Worm (Caenorhabditis elegans): ENCODE data around the gene srx-3.
A peak's percentile ranks its signal among the peaks of the same experiment; 100 is the strongest.

The srx-3 gene

ce11 chrV:8966086-8966485, 39.3 kb upstream of the srx-3 start, which contains the start of gene nhr-219:
Gene nhr-219, minus strand, starts transcription at chrV:8966186.
- TF ChIP-seq ceh-100 (GFP tag; IDR thresholded peaks at IDR 0.05) = no peak
- no peak for TF ChIP-seq ceh-40 (GFP tag; IDR thresholded peaks at IDR 0.05)

DNA sequence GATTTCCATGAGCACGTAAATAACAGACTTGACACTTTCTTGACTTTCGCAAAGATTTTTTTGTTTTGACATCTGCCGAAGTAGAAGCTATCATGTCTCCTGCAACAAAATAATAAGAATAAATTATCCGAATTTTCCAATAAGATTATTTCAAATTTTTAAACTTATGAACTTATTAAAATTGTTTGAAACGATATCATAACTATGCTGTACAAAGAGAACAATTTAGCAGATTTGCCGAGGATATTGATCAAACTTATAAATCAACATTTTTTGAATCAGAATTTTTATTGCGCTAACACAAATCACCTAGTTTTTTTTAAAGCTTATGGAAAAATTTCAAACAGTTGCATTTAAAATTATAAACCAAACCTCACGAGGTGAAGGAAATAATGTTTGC, 33.1 kb upstream of the srx-3 start, which contains the start of gene nhr-195:
nhr-195 (minus strand) TSS at position 101 of the 400 bp plus-strand sequence.
- TF ChIP-seq ZK185.1 (tag; optimal IDR thresholded peaks at IDR 0.05; ENCODE audit: poor library complexity, severe bottlenecking) (no peak), madf-6 (GFP tag; IDR thresholded peaks at IDR 0.05) (no peak), lin-54 (GFP tag; optimal IDR thresholded peaks at IDR 0.05) (no peak), ztf-28 (GFP tag; IDR thresholded peaks at IDR 0.05) (no peak), hmg-1.2 (GFP tag; IDR thresholded peaks at IDR 0.05) (no peak), ceh-100 (GFP tag; IDR thresholded peaks at IDR 0.05) (no peak), F22D6.2 (tag; optimal IDR thresholded peaks at IDR 0.05) (no peak), C17E4.6 (GFP tag; IDR thresholded peaks at IDR 0.05) (no peak), hmg-20 (GFP tag; IDR thresholded peaks at IDR 0.05) (no peak), ccch-3 (GFP tag; optimal IDR thresholded peaks at IDR 0.05) (no peak), egl-18 (GFP tag; IDR thresholded peaks at IDR 0.05) (no peak), efl-1 (GFP tag; optimal IDR thresholded peaks at IDR 0.05) (no peak), Y53F4B.3 (GFP tag; IDR thresholded peaks at IDR 0.05) (no peak), ekl-4 (GFP tag; IDR thresholded peaks at IDR 0.05) (no peak), Y56A3A.18 (GFP tag; IDR thresholded peaks at IDR 0.05) (no peak), ceh-27 (GFP tag; optimal IDR thresholded peaks at IDR 0.05) (no peak), unc-62 (GFP tag; optimal IDR thresholded peaks at IDR 0.05) (no peak), Y95B8A.8 (GFP tag; IDR thresholded peaks at IDR 0.05) (no peak), nhr-90 (tag; optimal IDR thresholded peaks at IDR 0.05) (no peak), ztf-26 (tag; optimal IDR thresholded peaks at IDR 0.05) (no peak)

- TF ChIP-seq nhr-80 (tag; optimal IDR thresholded peaks at IDR 0.05) (peak; percentile 63), F57A8.1 (GFP tag; optimal IDR thresholded peaks at IDR 0.05) (no peak)
These were observed 30.4 kb upstream of the srx-3 start, which contains the start of gene nhr-143 for ce11 chrV:8974889-8975422. Gene nhr-143, minus strand, starts transcription at chrV:8974939.

DNA sequence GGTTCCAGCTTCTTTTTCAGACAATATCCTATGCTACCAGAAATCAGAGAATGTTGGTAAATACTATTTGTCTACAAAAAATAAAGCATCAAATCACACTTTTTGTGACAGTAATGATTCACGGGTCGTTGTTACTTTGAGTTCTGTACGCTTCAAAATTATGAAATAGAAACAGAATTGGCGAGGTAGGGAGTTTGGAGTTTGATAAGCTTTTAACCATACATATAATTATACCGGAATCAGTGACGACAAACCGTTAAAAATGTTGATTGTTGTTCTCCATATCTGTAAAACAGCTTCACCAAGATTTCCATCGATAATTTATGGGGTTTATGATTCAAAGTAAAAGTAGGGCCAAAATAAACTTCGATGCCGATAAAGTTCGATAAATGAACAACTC, 27.4 kb upstream of the srx-3 start:
- no peak for TF ChIP-seq Y79H2A.3 (GFP tag; conservative IDR thresholded peaks at IDR 0.05)
- no peak for TF ChIP-seq let-526 (GFP tag; IDR thresholded peaks at IDR 0.05)
- TF ChIP-seq tlf-1 (GFP tag; optimal IDR thresholded peaks at IDR 0.05) = no peak
- no peak for TF ChIP-seq nhr-179 (tag; optimal IDR thresholded peaks at IDR 0.05)
- TF ChIP-seq let-607 (tag; optimal IDR thresholded peaks at IDR 0.05) = no peak
- TF ChIP-seq cebp-1 (GFP tag; IDR thresholded peaks at IDR 0.05) = peak; percentile 34; the same call in 1 of the 2 replicates
- TF ChIP-seq cebp-1 (tag; optimal IDR thresholded peaks at IDR 0.05) = no peak
- TF ChIP-seq D2030.7 (GFP tag; IDR thresholded peaks at IDR 0.05) = no peak

ce11 chrV:8980845-8981244, 24.5 kb upstream of the srx-3 start, which contains the start of gene str-84:
Gene str-84, minus strand, starts transcription at chrV:8980945.
- TF ChIP-seq lin-35 (GFP tag; optimal IDR thresholded peaks at IDR 0.05) = no peak
- no peak for TF ChIP-seq ztf-28 (GFP tag; IDR thresholded peaks at IDR 0.05)
- no peak for TF ChIP-seq dox-1 (GFP tag; IDR thresholded peaks at IDR 0.05)
- no peak for TF ChIP-seq xnd-1 (tag; optimal IDR thresholded peaks at IDR 0.05)
- no peak for TF ChIP-seq F10E7.11 (tag; optimal IDR thresholded peaks at IDR 0.05)
- no peak for TF ChIP-seq ccch-3 (GFP tag; optimal IDR thresholded peaks at IDR 0.05)
- TF ChIP-seq B0261.1 (tag; optimal IDR thresholded peaks at IDR 0.05) = no peak
